Fruit fly (Drosophila melanogaster): ENCODE results near the gene CG1750.

The CG1750 gene

dm6 chr3R:31252093-31252962 lies 2.4 kb downstream of the CG1750 start, which contains the start of the genes qless and mRpL32 (continued):
- TF ChIP-seq Dll (GFP tag; IDR thresholded peaks at IDR 0.05; ENCODE audit: partially characterized antibody) (peak; percentile 92), lola (GFP tag; optimal IDR thresholded peaks at IDR 0.05) (peak in 1 of 3 experiments; percentile 34), CG17385 (GFP tag; optimal IDR thresholded peaks at IDR 0.05) (peak; percentile 27), CG3065 (GFP tag; optimal IDR thresholded peaks at IDR 0.05) (no peak), CG18011 (GFP tag; optimal IDR thresholded peaks at IDR 0.05) (peak; percentile 29), Awh (GFP tag; IDR thresholded peaks at IDR 0.05) (peak; percentile 76), crp (GFP tag; optimal IDR thresholded peaks at IDR 0.05) (peak; percentile 94 to 99), cas (GFP tag; IDR thresholded peaks at IDR 0.05) (peak; percentile 52; the same call in 1 of the 2 replicates), knrl (GFP tag; IDR thresholded peaks at IDR 0.05; ENCODE audit: partially characterized antibody) (peak; percentile 81), CG12299 (tag; optimal IDR thresholded peaks at IDR 0.05) (no peak), CG9727 (GFP tag; optimal IDR thresholded peaks at IDR 0.05) (peak; percentile 60), Xrp1 (GFP tag; IDR thresholded peaks at IDR 0.05) (peak; percentile 91), CG1832 (GFP tag; optimal IDR thresholded peaks at IDR 0.05) (no peak), ci (GFP tag; IDR thresholded peaks at IDR 0.05) (peak; percentile 68), CG7556 (GFP tag; optimal IDR thresholded peaks at IDR 0.05) (no peak), pum (GFP tag; optimal IDR thresholded peaks at IDR 0.05) (peak; percentile 73), hb (GFP tag; IDR thresholded peaks at IDR 0.05; ENCODE audit: partially characterized antibody) (no peak), cato (GFP tag; optimal IDR thresholded peaks at IDR 0.05; ENCODE audit: borderline replicate concordance) (no peak), CG4617 (GFP tag; optimal IDR thresholded peaks at IDR 0.05; ENCODE audit: borderline replicate concordance) (peak; percentile 33), jing (GFP tag; optimal IDR thresholded peaks at IDR 0.05) (no peak), grn (GFP tag; optimal IDR thresholded peaks at IDR 0.05) (no peak), bigmax (GFP tag; optimal IDR thresholded peaks at IDR 0.05) (no peak), Med (GFP tag) (peak; percentile 94), ara (GFP tag; IDR thresholded peaks at IDR 0.05) (peak; percentile 94), CG14667 (GFP tag; IDR thresholded peaks at IDR 0.05) (peak; percentile 22; the same call in 1 of the 2 replicates), Camta (GFP tag; optimal IDR thresholded peaks at IDR 0.05) (peak; percentile 58), TFAM (GFP tag; optimal IDR thresholded peaks at IDR 0.05) (peak; percentile 0), nerfin-2 (GFP tag; IDR thresholded peaks at IDR 0.05; ENCODE audit: partially characterized antibody) (0 out of 2 replicates have a peak, but pooled peaks have one; percentile 13), CG6791 (GFP tag; IDR thresholded peaks at IDR 0.05; ENCODE audit: partially characterized antibody) (peak; percentile 22; the same call in 1 of the 3 replicates), CG7928 (GFP tag; optimal IDR thresholded peaks at IDR 0.05) (peak; percentile 67), otp (GFP tag; IDR thresholded peaks at IDR 0.05) (no peak), CG14441 (GFP tag; IDR thresholded peaks at IDR 0.05) (peak; percentile 88), pros (GFP tag; optimal IDR thresholded peaks at IDR 0.05) (no peak), gt (GFP tag; IDR thresholded peaks at IDR 0.05) (peak; percentile 80), CG4360 (GFP tag; IDR thresholded peaks at IDR 0.05) (peak; percentile 47), Hsf (GFP tag; optimal IDR thresholded peaks at IDR 0.05) (peak; percentile 37), zfh1 (GFP tag; IDR thresholded peaks at IDR 0.05) (peak; percentile 90), CG4730 (GFP tag; IDR thresholded peaks at IDR 0.05) (peak; percentile 76), CG6272 (GFP tag; IDR thresholded peaks at IDR 0.05) (peak; percentile 79), so (GFP tag; IDR thresholded peaks at IDR 0.05) (0 out of 3 replicates have a peak, but pooled peaks have one; percentile 66), CG17912 (GFP tag; optimal IDR thresholded peaks at IDR 0.05) (no peak), CG7372 (GFP tag; IDR thresholded peaks at IDR 0.05) (peak; percentile 79), Vsx1 (GFP tag; optimal IDR thresholded peaks at IDR 0.05) (no peak), row (GFP tag; IDR thresholded peaks at IDR 0.05) (peak; percentile 75), z (GFP tag; IDR thresholded peaks at IDR 0.05) (no peak), chinmo (GFP tag; IDR thresholded peaks at IDR 0.05; ENCODE audit: partially characterized antibody) (peak; percentile 52; the same call in 1 of the 4 replicates), CG1792 (GFP tag; optimal IDR thresholded peaks at IDR 0.05) (peak; percentile 74)

Measured in whole organism, embryonic.